Fruit fly (Drosophila melanogaster): ENCODE results near the gene CG6769.
A peak's percentile ranks its signal among the peaks of the same experiment; 100 is the strongest.

The CG6769 gene

dm6 chrX:17860711-17861110 is at the start of gene CG6769, which contains the start of gene Arp8 (continued):
- TF ChIP-seq CG15479 (GFP tag; optimal IDR thresholded peaks at IDR 0.05) (no peak), Max (GFP tag; optimal IDR thresholded peaks at IDR 0.05) (peak; percentile 72), CkIIα-i1 (GFP tag; IDR thresholded peaks at IDR 0.05) (no peak), HmgZ (tag; optimal IDR thresholded peaks at IDR 0.05) (peak; percentile 30), Ada2b (GFP tag; IDR thresholded peaks at IDR 0.05) (no peak), gce (GFP tag; IDR thresholded peaks at IDR 0.05) (no peak), ham (GFP tag; IDR thresholded peaks at IDR 0.05) (no peak), lov (optimal IDR thresholded peaks at IDR 0.05) (no peak), lov (GFP tag; IDR thresholded peaks at IDR 0.05) (no peak), Taf1 (GFP tag; IDR thresholded peaks at IDR 0.05) (no peak), TFAM (GFP tag; optimal IDR thresholded peaks at IDR 0.05) (no peak), CG2199 (GFP tag; IDR thresholded peaks at IDR 0.05) (no peak), ttk (GFP tag; IDR thresholded peaks at IDR 0.05) (no peak), gcm2 (GFP tag; optimal IDR thresholded peaks at IDR 0.05) (no peak), Elba2 (GFP tag; optimal IDR thresholded peaks at IDR 0.05) (no peak), dati (GFP tag; IDR thresholded peaks at IDR 0.05) (no peak), D19A (tag; optimal IDR thresholded peaks at IDR 0.05) (no peak), CG30403 (GFP tag; optimal IDR thresholded peaks at IDR 0.05) (peak; percentile 19), CG1832 (GFP tag; optimal IDR thresholded peaks at IDR 0.05) (no peak), CG16813 (GFP tag; IDR thresholded peaks at IDR 0.05; ENCODE audit: partially characterized antibody) (no peak), gsb-n (tag; optimal IDR thresholded peaks at IDR 0.05) (no peak), CG12744 (GFP tag; optimal IDR thresholded peaks at IDR 0.05) (no peak), CG12942 (GFP tag; optimal IDR thresholded peaks at IDR 0.05) (no peak), CG34224 (GFP tag; IDR thresholded peaks at IDR 0.05; ENCODE audit: partially characterized antibody) (no peak), CG31365 (tag; optimal IDR thresholded peaks at IDR 0.05) (no peak), CG31224 (GFP tag; IDR thresholded peaks at IDR 0.05) (no peak), CG9727 (GFP tag; optimal IDR thresholded peaks at IDR 0.05) (peak; percentile 19), emc (GFP tag; optimal IDR thresholded peaks at IDR 0.05) (no peak), CG8359 (GFP tag; optimal IDR thresholded peaks at IDR 0.05; ENCODE audit: borderline replicate concordance) (no peak), CG3407 (GFP tag; optimal IDR thresholded peaks at IDR 0.05) (no peak), CG13894 (tag; optimal IDR thresholded peaks at IDR 0.05) (no peak), mirr (GFP tag; optimal IDR thresholded peaks at IDR 0.05) (no peak), amos (GFP tag; IDR thresholded peaks at IDR 0.05; ENCODE audit: partially characterized antibody) (no peak), pzg (GFP tag; optimal IDR thresholded peaks at IDR 0.05) (peak; percentile 46), sd (tag; optimal IDR thresholded peaks at IDR 0.05) (no peak), E2f2 (GFP tag; IDR thresholded peaks at IDR 0.05) (peak; percentile 34; the same call in 1 of the 2 replicates), exex (tag; optimal IDR thresholded peaks at IDR 0.05) (no peak), CG14441 (GFP tag; IDR thresholded peaks at IDR 0.05) (no peak), CG14965 (GFP tag; optimal IDR thresholded peaks at IDR 0.05; ENCODE audit: borderline replicate concordance) (no peak), psq (GFP tag; optimal IDR thresholded peaks at IDR 0.05) (no peak), HLHmδ (GFP tag; optimal IDR thresholded peaks at IDR 0.05) (no peak), caup (GFP tag; optimal IDR thresholded peaks at IDR 0.05; ENCODE audit: severe bottlenecking) (no peak), sima (GFP tag; optimal IDR thresholded peaks at IDR 0.05) (no peak), CG43689 (GFP tag; IDR thresholded peaks at IDR 0.05) (no peak), CG12769 (tag; optimal IDR thresholded peaks at IDR 0.05) (no peak), kah (GFP tag; optimal IDR thresholded peaks at IDR 0.05) (no peak), ssp (GFP tag; IDR thresholded peaks at IDR 0.05) (no peak), Antp (GFP tag; optimal IDR thresholded peaks at IDR 0.05) (no peak), sc (optimal IDR thresholded peaks at IDR 0.05) (no peak), sc (GFP tag; optimal IDR thresholded peaks at IDR 0.05) (no peak), CG8924 (tag; optimal IDR thresholded peaks at IDR 0.05) (peak; percentile 47), Hmx (GFP tag; optimal IDR thresholded peaks at IDR 0.05) (no peak)

Measured in whole organism, embryonic.